Worm (Caenorhabditis elegans): ENCODE measurements around the gene C37C3.11.

- TF ChIP-seq flt-1 (GFP tag; IDR thresholded peaks at IDR 0.05) = 0 out of 2 replicates have a peak, but pooled peaks have one; percentile 49
- no peak for TF ChIP-seq med-1 (GFP tag; optimal IDR thresholded peaks at IDR 0.05; ENCODE audit: insufficient read depth)
- no peak for TF ChIP-seq T22C8.4 (GFP tag; IDR thresholded peaks at IDR 0.05)
- TF ChIP-seq ref-1 (GFP tag; conservative IDR thresholded peaks at IDR 0.05) = no peak
- no peak for TF ChIP-seq klf-2 (GFP tag; conservative IDR thresholded peaks at IDR 0.05)
- 0 out of 2 replicates have a peak, but pooled peaks have one; percentile 42 for TF ChIP-seq tab-1 (GFP tag; IDR thresholded peaks at IDR 0.05)
- TF ChIP-seq ztf-29 (GFP tag; IDR thresholded peaks at IDR 0.05) = no peak
Measured at ce11 chrV:7854603-7855002, 10.0 kb downstream of the C37C3.11 start, which contains the start of the genes C37C3.9 and C37C3.18.

Measured in whole organism, midembryonic.